ENCODE assay signal across 5 fruit fly cellular contexts in the genomic region with DNA sequence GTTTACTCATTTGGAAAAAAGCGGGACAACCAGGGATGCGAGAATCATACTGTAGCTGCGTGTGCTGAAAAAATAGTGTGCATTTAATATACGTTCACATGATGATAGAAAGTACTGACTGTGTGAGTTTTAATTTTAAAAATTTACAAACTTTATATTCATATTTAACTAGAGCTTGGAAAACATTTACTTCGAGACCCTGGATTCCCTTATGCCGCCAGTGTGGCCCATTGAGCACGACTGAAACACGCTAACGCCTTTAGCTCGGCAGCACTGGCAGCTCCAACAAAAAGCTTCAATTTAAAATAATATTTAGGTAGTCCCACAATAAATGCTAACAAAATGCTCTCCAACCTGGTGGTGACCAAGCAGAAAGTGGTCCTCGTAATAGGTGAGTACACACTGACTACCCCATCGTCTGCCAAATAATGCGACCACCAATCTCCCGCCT.
TF ChIP-seq lines count a peak whose summit lies in the region.

TSS of gene CG1275 (minus strand) at position 12 of the 451 bp plus-strand sequence.
TSS of gene Elp5 (plus strand) at position 45 of the 451 bp plus-strand sequence.

- TF ChIP-seq CTCF in whole organism, embryonic (GFP tag; optimal IDR thresholded peaks at IDR 0.05; lab: Kevin White, UChicago) = peak; percentile 38

TF ChIP-seq in whole organism, adult, 20 proteins besides CTCF, POLR2A, EP300 and RAD21 (continues in another document):
- TF ChIP-seq Crg-1 (GFP tag; optimal IDR thresholded peaks at IDR 0.05; lab: Kevin White, UChicago) (peak; percentile 98), pad (GFP tag; optimal IDR thresholded peaks at IDR 0.05; lab: Kevin White, UChicago) (peak; percentile 87), CG7045 (GFP tag; optimal IDR thresholded peaks at IDR 0.05; lab: Kevin White, UChicago) (peak; percentile 96), Clk (GFP tag; optimal IDR thresholded peaks at IDR 0.05; lab: Kevin White, UChicago) (peak; percentile 94), ovo (GFP tag; optimal IDR thresholded peaks at IDR 0.05; lab: Kevin White, UChicago) (peak; percentile 97), CG12768 (GFP tag; optimal IDR thresholded peaks at IDR 0.05; lab: Kevin White, UChicago) (peak; percentile 95), cnc (optimal IDR thresholded peaks at IDR 0.05; lab: Kevin White, UChicago) (no peak), CG33017 (tag; optimal IDR thresholded peaks at IDR 0.05; lab: Kevin White, UChicago) (peak; percentile 98), CG11617 (GFP tag; optimal IDR thresholded peaks at IDR 0.05; lab: Kevin White, UChicago) (peak; percentile 97), CG1620 (GFP tag; optimal IDR thresholded peaks at IDR 0.05; lab: Kevin White, UChicago) (peak; percentile 99), Hr96 (GFP tag; optimal IDR thresholded peaks at IDR 0.05; lab: Kevin White, UChicago) (peak; percentile 94), tj (GFP tag; optimal IDR thresholded peaks at IDR 0.05; lab: Kevin White, UChicago) (peak; percentile 93), kay (GFP tag; lab: Kevin White, UChicago; ENCODE audit: borderline replicate concordance) (no peak), CG7101 (tag; optimal IDR thresholded peaks at IDR 0.05; lab: Kevin White, UChicago) (peak; percentile 99), bab1 (GFP tag; optimal IDR thresholded peaks at IDR 0.05; lab: Kevin White, UChicago) (peak; percentile 100), Mnt (GFP tag; optimal IDR thresholded peaks at IDR 0.05; lab: Kevin White, UChicago) (peak; percentile 93), toe (GFP tag; optimal IDR thresholded peaks at IDR 0.05; lab: Kevin White, UChicago) (peak; percentile 98)

TF ChIP-seq in whole organism, embryonic, 481 proteins besides CTCF, POLR2A, EP300 and RAD21 (continues in another document):
- TF ChIP-seq Atf6 (GFP tag; IDR thresholded peaks at IDR 0.05; lab: Robert Waterston, UW) (peak; percentile 99), dysf (GFP tag; IDR thresholded peaks at IDR 0.05; lab: Robert Waterston, UW) (peak; percentile 100), Xrp1 (GFP tag; IDR thresholded peaks at IDR 0.05; lab: Robert Waterston, UW) (peak; percentile 99), CG7786 (GFP tag; optimal IDR thresholded peaks at IDR 0.05; lab: Kevin White, UChicago) (peak; percentile 97), seq (GFP tag; IDR thresholded peaks at IDR 0.05; lab: Robert Waterston, UW) (peak; percentile 99), ac (GFP tag; optimal IDR thresholded peaks at IDR 0.05; lab: Kevin White, UChicago) (peak; percentile 80), croc (GFP tag; conservative IDR thresholded peaks at IDR 0.05; lab: Robert Waterston, UW) (peak; percentile 99), toy (GFP tag; IDR thresholded peaks at IDR 0.05; lab: Robert Waterston, UW) (peak; percentile 99), crp (GFP tag; optimal IDR thresholded peaks at IDR 0.05; lab: Kevin White, UChicago) (peak in 1 of 2 experiments; percentile 71), Asciz (GFP tag; optimal IDR thresholded peaks at IDR 0.05; lab: Kevin White, UChicago) (peak; percentile 98), chinmo (GFP tag; IDR thresholded peaks at IDR 0.05; lab: Robert Waterston, UW; ENCODE audit: partially characterized antibody) (no peak), Dp (GFP tag; optimal IDR thresholded peaks at IDR 0.05; lab: Kevin White, UChicago) (peak; percentile 64), cg (GFP tag; optimal IDR thresholded peaks at IDR 0.05; lab: Kevin White, UChicago) (no peak), sens-2 (GFP tag; IDR thresholded peaks at IDR 0.05; lab: Robert Waterston, UW) (peak; percentile 99), Bdp1 (GFP tag; optimal IDR thresholded peaks at IDR 0.05; lab: Kevin White, UChicago) (peak; percentile 93), Spps (tag; optimal IDR thresholded peaks at IDR 0.05; lab: Kevin White, UChicago) (peak; percentile 92), CG3163 (GFP tag; optimal IDR thresholded peaks at IDR 0.05; lab: Kevin White, UChicago) (peak; percentile 82)

TF ChIP-seq in whole organism, prepupa, 60 proteins besides CTCF, POLR2A, EP300 and RAD21 (continues in another document):
- TF ChIP-seq dsx (GFP tag; optimal IDR thresholded peaks at IDR 0.05; lab: Kevin White, UChicago; ENCODE audit: poor library complexity, severe bottlenecking) (peak; percentile 97), fkh (GFP tag; optimal IDR thresholded peaks at IDR 0.05; lab: Kevin White, UChicago) (peak; percentile 97), Eip93F (GFP tag; optimal IDR thresholded peaks at IDR 0.05; lab: Kevin White, UChicago) (peak; percentile 95), CG8632 (GFP tag; optimal IDR thresholded peaks at IDR 0.05; lab: Kevin White, UChicago) (peak; percentile 98), Sox102F (GFP tag; optimal IDR thresholded peaks at IDR 0.05; lab: Kevin White, UChicago) (peak; percentile 99), Sox15 (GFP tag; optimal IDR thresholded peaks at IDR 0.05; lab: Kevin White, UChicago) (peak; percentile 98), CG1621 (tag; optimal IDR thresholded peaks at IDR 0.05; lab: Kevin White, UChicago) (peak; percentile 98), CG9139 (GFP tag; optimal IDR thresholded peaks at IDR 0.05; lab: Kevin White, UChicago) (peak; percentile 97), Met (GFP tag; optimal IDR thresholded peaks at IDR 0.05; lab: Kevin White, UChicago) (peak; percentile 99), Smox (GFP tag; optimal IDR thresholded peaks at IDR 0.05; lab: Kevin White, UChicago) (peak; percentile 98), Lpt (GFP tag; optimal IDR thresholded peaks at IDR 0.05; lab: Kevin White, UChicago) (peak; percentile 99), fd85E (GFP tag; optimal IDR thresholded peaks at IDR 0.05; lab: Kevin White, UChicago) (peak; percentile 85), CG3919 (GFP tag; optimal IDR thresholded peaks at IDR 0.05; lab: Kevin White, UChicago) (peak; percentile 98), CG6163 (GFP tag; IDR thresholded peaks at IDR 0.05; lab: Robert Waterston, UW) (peak; percentile 100), acj6 (GFP tag; optimal IDR thresholded peaks at IDR 0.05; lab: Kevin White, UChicago) (peak; percentile 99), CG6854 (GFP tag; optimal IDR thresholded peaks at IDR 0.05; lab: Kevin White, UChicago) (peak; percentile 95), CG11762 (GFP tag; optimal IDR thresholded peaks at IDR 0.05; lab: Kevin White, UChicago; ENCODE audit: insufficient read depth) (peak; percentile 95)

TF ChIP-seq in whole organism, pupa, 21 proteins besides CTCF, POLR2A, EP300 and RAD21 (continues in another document):
- peak; percentile 100 for TF ChIP-seq Ets98B (GFP tag; IDR thresholded peaks at IDR 0.05; lab: Robert Waterston, UW)
- TF ChIP-seq D1 (tag; optimal IDR thresholded peaks at IDR 0.05; lab: Kevin White, UChicago) = no peak
- peak; percentile 95 for TF ChIP-seq CG13204 (GFP tag; optimal IDR thresholded peaks at IDR 0.05; lab: Kevin White, UChicago)
- peak; percentile 99 for TF ChIP-seq Pif1A (GFP tag; optimal IDR thresholded peaks at IDR 0.05; lab: Kevin White, UChicago)
- peak; percentile 99 for TF ChIP-seq rn (GFP tag; IDR thresholded peaks at IDR 0.05; lab: Robert Waterston, UW)
- peak; percentile 97 for TF ChIP-seq CG14655 (GFP tag; optimal IDR thresholded peaks at IDR 0.05; lab: Kevin White, UChicago)
- peak; percentile 100 for TF ChIP-seq CG4496 (GFP tag; IDR thresholded peaks at IDR 0.05; lab: Robert Waterston, UW)
- TF ChIP-seq CG32121 (GFP tag; IDR thresholded peaks at IDR 0.05; lab: Robert Waterston, UW) = peak; percentile 99
- TF ChIP-seq CG8301 (tag; optimal IDR thresholded peaks at IDR 0.05; lab: Kevin White, UChicago) = peak; percentile 98
- peak; percentile 98 for TF ChIP-seq gl (tag; optimal IDR thresholded peaks at IDR 0.05; lab: Kevin White, UChicago)
- peak; percentile 97 for TF ChIP-seq Snoo (tag; optimal IDR thresholded peaks at IDR 0.05; lab: Kevin White, UChicago)
- peak; percentile 99 for TF ChIP-seq CG34367 (tag; optimal IDR thresholded peaks at IDR 0.05; lab: Kevin White, UChicago)
- peak; percentile 99 for TF ChIP-seq CG9948 (tag; optimal IDR thresholded peaks at IDR 0.05; lab: Kevin White, UChicago)
- peak; percentile 100 for TF ChIP-seq CG12605 (GFP tag; IDR thresholded peaks at IDR 0.05; lab: Robert Waterston, UW)
- TF ChIP-seq CG15710 (tag; optimal IDR thresholded peaks at IDR 0.05; lab: Kevin White, UChicago) = peak; percentile 99
- TF ChIP-seq CG17806 (tag; optimal IDR thresholded peaks at IDR 0.05; lab: Kevin White, UChicago) = peak; percentile 97
- peak; percentile 100 for TF ChIP-seq fd96Ca (GFP tag; IDR thresholded peaks at IDR 0.05; lab: Robert Waterston, UW)
- TF ChIP-seq Pif1B (GFP tag; optimal IDR thresholded peaks at IDR 0.05; lab: Kevin White, UChicago) = peak; percentile 98
- TF ChIP-seq CG8159 (tag; optimal IDR thresholded peaks at IDR 0.05; lab: Kevin White, UChicago) = peak; percentile 97

TF ChIP-seq in whole organism, wandering third instar larva, 38 proteins besides CTCF, POLR2A, EP300 and RAD21 (continues in another document):
- TF ChIP-seq HLH106 (tag; optimal IDR thresholded peaks at IDR 0.05; lab: Kevin White, UChicago) (peak; percentile 99), sv (GFP tag; optimal IDR thresholded peaks at IDR 0.05; lab: Kevin White, UChicago) (peak; percentile 96), woc (GFP tag; optimal IDR thresholded peaks at IDR 0.05; lab: Kevin White, UChicago) (peak; percentile 95), GATAd (GFP tag; optimal IDR thresholded peaks at IDR 0.05; lab: Kevin White, UChicago) (peak; percentile 95), Hnf4 (GFP tag; optimal IDR thresholded peaks at IDR 0.05; lab: Kevin White, UChicago) (peak; percentile 98), Dif (GFP tag; optimal IDR thresholded peaks at IDR 0.05; lab: Kevin White, UChicago; ENCODE audit: partially characterized antibody) (no peak), CrebA (GFP tag; optimal IDR thresholded peaks at IDR 0.05; lab: Kevin White, UChicago; ENCODE audit: borderline replicate concordance) (no peak), brk (GFP tag; optimal IDR thresholded peaks at IDR 0.05; lab: Kevin White, UChicago) (no peak), Dfd (GFP tag; optimal IDR thresholded peaks at IDR 0.05; lab: Kevin White, UChicago) (no peak), Hr78 (GFP tag; optimal IDR thresholded peaks at IDR 0.05; lab: Kevin White, UChicago) (no peak), N (GFP tag; optimal IDR thresholded peaks at IDR 0.05; lab: Kevin White, UChicago) (no peak), Myc (optimal IDR thresholded peaks at IDR 0.05; lab: Kevin White, UChicago) (peak; percentile 31), psq (GFP tag; optimal IDR thresholded peaks at IDR 0.05; lab: Kevin White, UChicago) (peak; percentile 95), dsf (GFP tag; optimal IDR thresholded peaks at IDR 0.05; lab: Kevin White, UChicago; ENCODE audit: borderline replicate concordance) (no peak), Vsx2 (GFP tag; optimal IDR thresholded peaks at IDR 0.05; lab: Kevin White, UChicago; ENCODE audit: partially characterized antibody) (no peak), pan (optimal IDR thresholded peaks at IDR 0.05; lab: Kevin White, UChicago) (no peak), usp (GFP tag; optimal IDR thresholded peaks at IDR 0.05; lab: Kevin White, UChicago) (no peak), foxo (GFP tag; optimal IDR thresholded peaks at IDR 0.05; lab: Kevin White, UChicago) (peak; percentile 91 to 98), h (GFP tag; optimal IDR thresholded peaks at IDR 0.05; lab: Kevin White, UChicago) (peak; percentile 100), jim (GFP tag; optimal IDR thresholded peaks at IDR 0.05; lab: Kevin White, UChicago) (peak; percentile 85), Mio (GFP tag; optimal IDR thresholded peaks at IDR 0.05; lab: Kevin White, UChicago) (peak; percentile 91)
